Worm (Caenorhabditis elegans): ENCODE data around the gene nhr-189.

nhr-189 gene

DNA sequence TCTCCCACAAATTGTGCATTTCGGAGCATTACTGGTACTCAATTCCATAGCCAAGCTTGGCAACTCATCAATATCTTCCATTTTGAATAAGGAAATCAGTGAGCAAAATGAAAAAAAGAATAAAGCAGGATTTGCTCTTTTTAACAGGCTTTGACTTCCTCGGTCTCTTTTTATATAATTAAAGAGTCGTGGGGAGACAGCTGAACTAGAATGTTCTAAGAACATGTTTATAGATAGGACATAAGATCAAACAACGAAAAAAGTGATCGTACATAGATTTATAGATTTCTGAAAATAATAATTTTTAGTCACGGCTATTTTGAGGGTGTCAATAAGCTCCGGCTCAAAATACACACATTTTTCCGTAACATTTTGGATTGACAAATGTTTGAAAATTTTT, at the start of gene nhr-189:
nhr-189 (minus strand) TSS at position 121 of the 400 bp plus-strand sequence.
- TF ChIP-seq unc-62 (GFP tag; optimal IDR thresholded peaks at IDR 0.05) = no peak

DNA sequence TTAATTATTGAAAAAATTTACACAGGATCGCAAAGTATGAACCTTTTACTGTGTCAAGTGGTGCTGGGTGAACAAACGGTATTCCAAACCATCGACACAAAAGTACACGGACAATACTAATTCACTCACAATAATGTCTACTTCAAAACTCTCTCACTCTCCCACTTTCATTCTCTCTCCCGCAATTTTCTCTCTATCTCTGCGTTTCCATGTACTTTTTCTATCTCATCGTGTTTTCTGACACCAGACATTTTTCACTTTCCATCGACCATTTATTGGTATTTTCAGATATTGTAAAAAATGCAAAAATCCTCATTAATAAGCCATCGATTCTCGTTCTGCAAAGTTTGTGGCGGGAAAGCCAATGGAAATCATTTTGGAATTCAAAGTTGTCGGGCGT, 45.8 kb upstream of the nhr-189 start, which contains the start of gene nhr-156:
nhr-156 (plus strand) TSS at position 266 of the 400 bp plus-strand sequence.
- TF ChIP-seq unc-62 (GFP tag; optimal IDR thresholded peaks at IDR 0.05) = no peak

DNA sequence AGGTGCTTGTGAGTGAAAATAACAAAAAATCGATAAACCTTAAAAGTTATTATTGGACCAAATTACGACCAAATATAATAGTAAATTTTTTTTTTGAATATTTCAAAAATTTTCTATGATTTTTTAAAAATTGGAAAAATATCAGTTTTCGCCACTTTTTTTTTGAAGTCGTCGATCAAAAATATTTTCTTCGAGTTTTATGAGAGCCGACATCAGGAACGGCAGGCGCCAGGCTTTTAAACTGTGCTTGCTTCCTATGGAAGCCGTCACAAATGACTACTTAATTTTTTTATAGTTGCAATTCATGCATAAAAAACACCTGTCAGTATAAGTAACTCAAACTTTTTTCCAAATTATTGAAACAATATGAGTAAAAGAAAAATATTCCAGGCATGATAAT, 43.4 kb upstream of the nhr-189 start:
- TF ChIP-seq unc-62 (GFP tag; optimal IDR thresholded peaks at IDR 0.05) = no peak

DNA sequence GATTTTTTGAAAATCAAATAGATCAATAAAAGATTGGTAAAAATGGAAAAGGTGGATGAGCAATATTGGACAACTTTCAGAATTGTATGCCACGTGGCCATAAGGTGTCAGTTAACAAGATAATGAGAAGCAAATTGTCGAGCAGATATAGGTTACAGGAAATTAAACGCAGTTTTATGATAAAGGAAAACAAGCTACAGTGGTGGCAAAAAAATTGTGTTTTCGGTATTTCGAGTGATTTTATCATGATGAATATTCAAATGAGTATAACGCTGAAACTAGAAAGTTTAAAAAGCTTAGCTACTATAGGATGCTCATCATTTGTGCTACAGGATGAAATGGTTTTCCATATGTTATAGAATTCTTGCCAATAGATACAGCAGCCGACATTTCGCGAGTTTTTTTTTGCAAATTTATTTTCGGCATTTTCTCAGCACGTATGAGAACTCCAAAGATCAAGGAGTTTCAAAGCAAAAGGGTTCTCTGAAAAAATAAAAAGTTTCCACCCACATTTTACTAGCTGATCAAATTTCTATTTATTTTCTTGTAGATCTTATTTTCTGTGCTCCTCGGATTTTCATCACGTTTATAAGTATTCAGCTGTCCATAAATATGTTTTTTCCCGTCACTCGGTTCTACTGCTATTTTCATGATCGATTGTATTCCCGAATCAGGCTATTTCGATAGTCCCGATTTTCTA, 42.6 kb upstream of the nhr-189 start, which contains the start of the genes str-229 and srh-190:
str-229 (minus strand) TSS at position 101 of the 700 bp plus-strand sequence.
srh-190 (plus strand) TSS at position 650 of the 700 bp plus-strand sequence.
- TF ChIP-seq unc-62 (GFP tag; optimal IDR thresholded peaks at IDR 0.05) = no peak

DNA sequence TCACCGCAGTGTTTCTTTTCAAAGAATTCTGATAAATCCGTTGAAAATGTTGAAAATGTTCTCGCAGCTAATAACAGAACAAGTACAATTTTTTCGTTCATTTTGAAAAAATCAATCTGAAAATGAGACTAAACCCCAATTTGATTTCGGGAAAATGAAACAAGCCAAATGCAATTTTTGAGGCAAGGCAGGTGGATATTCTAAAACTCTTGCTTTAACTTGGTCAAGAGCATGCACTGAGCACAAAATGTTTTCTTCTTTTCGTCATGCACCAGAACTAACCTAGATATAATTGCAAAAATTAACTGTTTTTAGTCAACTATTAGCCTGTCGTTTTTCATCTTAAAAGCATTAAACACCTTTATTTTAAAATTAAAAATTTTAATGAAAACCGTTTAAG, 40.1 kb upstream of the nhr-189 start, which contains the start of gene irld-22:
irld-22 (minus strand) TSS at position 101 of the 400 bp plus-strand sequence.
- no peak for TF ChIP-seq unc-62 (GFP tag; optimal IDR thresholded peaks at IDR 0.05)

DNA sequence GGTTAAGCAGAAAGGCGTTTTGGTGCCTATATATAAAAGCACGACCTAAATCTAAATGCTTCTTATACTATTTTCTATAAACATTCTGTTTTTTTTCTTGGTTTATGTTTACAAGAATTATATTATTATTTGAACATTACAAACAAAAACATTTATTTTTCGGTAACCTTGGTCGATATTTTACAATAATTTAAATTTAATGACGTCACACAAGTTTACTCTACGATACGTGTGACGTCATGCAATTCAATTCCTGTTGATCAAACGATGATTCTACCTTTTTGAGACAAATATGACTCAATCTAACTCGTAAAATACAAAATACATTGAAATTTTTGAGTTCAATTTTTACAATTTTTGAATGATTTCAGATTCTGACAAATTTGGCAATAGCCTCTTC, 36.0 kb upstream of the nhr-189 start:
- no peak for TF ChIP-seq unc-62 (GFP tag; optimal IDR thresholded peaks at IDR 0.05)

DNA sequence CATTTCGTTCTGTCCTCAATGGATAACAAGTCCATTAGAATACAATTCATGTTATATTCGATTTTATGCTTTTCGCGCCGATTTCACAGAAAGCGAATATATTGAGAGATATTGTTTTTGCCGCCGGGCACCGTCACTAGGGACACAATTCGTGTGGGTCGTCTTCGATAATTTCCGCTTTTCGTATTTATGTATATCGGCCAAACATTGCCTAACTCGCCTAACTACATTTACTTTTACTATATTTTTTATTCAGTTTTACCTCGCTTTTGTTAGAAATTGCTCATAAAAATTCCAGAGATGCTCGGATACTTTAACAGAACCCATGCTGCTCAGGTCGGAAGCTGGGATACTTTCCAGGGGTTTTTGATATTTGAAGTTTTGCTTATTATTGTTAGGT, 34.6 kb upstream of the nhr-189 start, which contains the start of gene sre-9:
sre-9 (plus strand) TSS at position 301 of the 400 bp plus-strand sequence.
- TF ChIP-seq unc-62 (GFP tag; optimal IDR thresholded peaks at IDR 0.05) = no peak

DNA sequence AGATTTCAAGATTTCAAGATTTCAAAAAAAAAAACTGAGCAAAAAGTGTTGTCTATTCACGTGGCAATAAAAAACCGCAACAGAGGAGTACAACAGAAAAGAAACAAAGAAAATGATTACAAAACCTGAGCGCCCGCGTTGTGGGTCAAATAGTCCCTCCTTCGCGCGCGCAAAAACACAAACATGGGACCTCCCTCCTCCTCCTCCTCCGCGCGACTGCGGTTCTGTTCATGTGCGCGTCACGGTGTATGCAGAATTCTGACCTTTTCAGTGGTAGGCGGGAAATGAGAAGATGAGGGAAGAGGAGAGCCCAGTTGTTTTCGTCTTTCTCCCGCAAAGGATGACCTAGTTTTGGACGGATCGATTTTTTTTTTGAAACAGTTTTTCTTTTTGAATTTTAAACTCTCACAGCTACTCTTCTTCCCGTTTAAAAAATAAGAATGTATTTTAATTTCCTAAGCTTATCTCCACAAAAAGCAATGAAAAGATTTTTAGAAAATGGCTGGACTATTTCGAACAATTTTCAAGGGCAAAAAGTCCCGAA, 32.4 kb upstream of the nhr-189 start, which contains the start of gene C17E7.4:
C17E7.4 (plus strand) TSS at position 494 of the 544 bp plus-strand sequence.
- TF ChIP-seq unc-62 (GFP tag; optimal IDR thresholded peaks at IDR 0.05) = no peak

DNA sequence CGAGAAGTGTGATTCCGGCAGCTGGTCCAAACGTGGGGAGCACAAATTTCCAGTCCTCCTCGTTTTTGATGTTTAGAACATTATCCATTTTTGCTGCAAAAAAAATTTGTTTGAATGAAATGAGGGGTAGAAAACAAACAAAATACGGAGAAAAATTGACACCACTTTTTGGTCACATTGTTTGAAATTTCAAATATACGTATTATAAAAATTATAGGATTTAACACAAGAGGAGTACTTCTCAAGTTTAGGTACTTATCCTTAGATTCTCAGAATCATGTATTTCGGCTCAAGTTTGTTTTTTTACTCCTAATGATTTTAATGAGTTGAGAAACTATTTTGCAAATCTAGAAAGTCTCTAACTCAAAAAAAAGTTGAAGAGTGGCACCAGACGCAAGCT, 31.9 kb upstream of the nhr-189 start, which contains the start of gene C17E7.12:
C17E7.12 (minus strand) TSS at position 101 of the 400 bp plus-strand sequence.
- no peak for TF ChIP-seq unc-62 (GFP tag; optimal IDR thresholded peaks at IDR 0.05)

DNA sequence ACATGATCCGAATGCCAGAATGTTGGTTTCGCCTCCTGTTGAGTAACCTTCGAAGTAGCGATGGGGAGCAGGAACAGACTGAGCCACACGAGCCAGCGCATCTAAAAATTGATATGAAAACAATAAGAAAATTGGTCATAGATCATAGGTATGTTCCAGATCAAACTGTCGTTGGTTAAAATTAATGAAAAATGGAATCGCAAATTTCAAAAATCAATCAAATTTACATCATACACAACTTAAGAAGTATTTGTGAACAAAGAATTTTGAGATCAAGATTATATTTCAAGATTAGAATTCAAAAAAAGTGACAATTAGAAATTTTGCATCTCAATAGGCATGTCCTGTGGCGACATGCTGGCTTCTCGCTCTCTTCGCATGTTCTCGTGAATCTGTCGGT, 30.7 kb upstream of the nhr-189 start, which contains the start of gene C17E7.9:
C17E7.9 (minus strand) TSS at position 101 of the 400 bp plus-strand sequence.
- TF ChIP-seq unc-62 (GFP tag; optimal IDR thresholded peaks at IDR 0.05) = no peak

DNA sequence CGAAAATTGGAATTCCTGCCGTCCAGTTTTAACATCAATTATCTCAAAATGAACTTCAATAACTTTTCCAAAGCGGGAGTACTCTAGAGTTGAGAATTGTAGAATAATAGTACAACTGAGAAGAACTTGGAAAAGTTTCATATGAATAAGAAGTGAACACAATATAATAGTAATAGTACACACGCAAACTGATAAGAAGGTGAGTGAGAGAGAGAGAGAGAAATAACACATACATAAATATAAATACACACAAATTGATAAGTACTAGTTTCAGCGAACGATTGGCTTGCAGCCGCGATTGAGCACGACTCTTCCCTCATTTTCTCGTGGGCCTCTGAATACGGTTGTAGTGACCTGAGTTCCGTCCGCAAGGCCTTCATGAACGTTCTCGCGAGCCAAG, 29.1 kb upstream of the nhr-189 start, which contains the start of gene C17E7.13:
C17E7.13 (minus strand) TSS at position 176 of the 400 bp plus-strand sequence.
- no peak for TF ChIP-seq unc-62 (GFP tag; optimal IDR thresholded peaks at IDR 0.05)

DNA sequence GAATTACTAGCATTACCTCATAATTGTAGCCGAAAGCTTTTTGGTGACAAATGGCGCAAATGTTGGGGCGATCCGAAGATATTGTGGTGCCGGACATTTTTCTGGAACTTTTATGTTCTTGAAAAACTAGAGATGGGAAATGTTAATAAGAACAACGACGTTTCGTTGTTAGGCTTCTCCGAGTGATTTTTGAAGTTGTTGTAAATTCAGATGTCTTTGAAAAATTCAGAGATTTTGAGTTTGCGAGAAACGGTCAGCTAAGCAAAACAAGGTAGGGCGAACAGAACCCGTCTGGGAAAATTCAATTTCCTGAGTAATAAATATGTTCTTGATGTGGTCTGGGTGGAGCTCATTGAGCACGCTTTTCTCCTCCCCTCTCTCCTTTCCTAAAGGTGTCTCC, 26.1 kb upstream of the nhr-189 start, which contains the start of gene nhr-124:
nhr-124 (minus strand) TSS at position 101 of the 400 bp plus-strand sequence.
- no peak for TF ChIP-seq unc-62 (GFP tag; optimal IDR thresholded peaks at IDR 0.05)

DNA sequence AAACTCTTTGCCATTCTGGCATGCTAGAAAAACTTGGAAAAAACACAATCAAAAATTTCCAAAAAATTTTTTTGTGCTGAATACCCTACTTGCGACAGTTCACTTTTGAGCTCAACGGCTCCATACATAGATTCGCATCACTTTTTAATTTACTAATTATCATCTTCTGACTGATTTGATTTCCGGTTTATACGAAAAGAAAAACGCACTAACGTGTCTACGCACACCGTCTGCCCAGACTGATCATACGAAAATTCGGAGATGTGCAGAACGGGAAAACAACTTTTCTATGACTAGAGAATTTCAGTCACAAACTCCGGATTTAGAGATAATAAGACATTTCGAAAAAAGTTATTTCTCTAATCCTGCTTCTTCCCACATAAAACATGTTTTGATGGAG, 24.5 kb upstream of the nhr-189 start:
- TF ChIP-seq unc-62 (GFP tag; optimal IDR thresholded peaks at IDR 0.05) = no peak

DNA sequence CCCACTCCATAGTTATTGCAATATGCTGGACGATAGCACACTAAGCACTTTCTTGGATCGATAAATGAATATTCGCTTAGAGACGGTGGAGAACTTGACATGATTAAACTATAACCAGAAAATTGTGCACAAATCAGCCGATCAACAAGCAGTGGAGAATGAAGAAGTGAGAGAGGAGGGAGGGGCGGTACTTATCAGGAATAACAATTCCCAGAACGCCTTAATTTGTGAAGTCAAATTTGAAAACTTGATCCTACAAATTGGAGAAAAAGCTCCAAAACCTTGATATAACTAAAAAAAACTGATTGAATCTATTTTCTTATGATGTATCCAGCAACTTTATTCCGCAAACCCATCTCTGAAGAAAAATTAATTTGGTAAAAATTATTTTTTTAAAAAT, 18.2 kb upstream of the nhr-189 start, which contains the start of gene nhr-159:
nhr-159 (minus strand) TSS at position 101 of the 400 bp plus-strand sequence.
- no peak for TF ChIP-seq unc-62 (GFP tag; optimal IDR thresholded peaks at IDR 0.05)

DNA sequence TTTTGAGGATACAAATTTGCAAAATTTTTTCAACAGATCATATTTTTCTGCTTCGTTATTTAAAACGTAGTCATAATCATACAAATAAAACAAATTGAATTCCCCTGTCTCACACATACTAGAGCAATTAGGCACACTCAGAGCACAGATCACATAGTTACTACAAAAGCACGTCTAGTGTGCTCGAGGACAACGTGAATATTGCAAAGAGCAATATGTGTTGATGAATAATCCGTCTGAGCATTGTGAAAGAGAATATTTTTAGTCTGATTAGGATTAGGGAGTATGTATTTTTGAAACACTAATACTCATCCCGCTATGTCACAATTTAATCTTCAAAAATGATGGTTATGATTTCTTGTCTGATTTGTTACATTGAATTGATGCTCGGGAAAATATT, 17.2 kb upstream of the nhr-189 start:
- no peak for TF ChIP-seq unc-62 (GFP tag; optimal IDR thresholded peaks at IDR 0.05)

DNA sequence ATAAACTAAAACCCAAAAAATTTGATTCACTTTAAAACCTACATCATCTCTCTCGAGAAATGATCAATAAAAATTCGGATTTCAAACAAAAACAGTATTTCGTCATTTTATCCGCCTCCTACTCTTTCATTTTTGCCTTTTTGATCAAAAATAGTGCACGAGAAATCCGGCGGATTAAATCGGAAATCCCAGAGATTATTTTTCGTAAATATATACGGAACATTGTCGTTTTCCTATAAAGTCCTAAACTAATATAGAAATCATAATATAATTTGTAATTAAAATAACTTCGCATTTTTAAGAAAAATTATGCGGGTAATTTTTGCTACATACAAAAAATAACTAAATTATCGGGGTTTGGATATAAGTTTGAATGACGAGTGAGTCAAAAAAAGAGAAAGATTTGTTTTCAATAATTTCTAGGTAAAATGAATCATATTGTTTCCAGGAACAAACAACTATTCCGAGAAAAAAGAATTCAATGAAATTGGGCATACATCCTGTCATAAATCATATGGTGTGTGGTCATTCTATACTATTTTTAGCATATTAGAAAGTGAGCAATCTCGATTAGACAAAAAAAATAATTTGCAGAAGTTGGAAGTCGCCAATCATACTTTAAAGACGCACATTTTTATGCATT, 14.2 kb upstream of the nhr-189 start, which contains the start of gene nhr-158:
nhr-158 (minus strand) TSS at position 51 of the 643 bp plus-strand sequence.
- no peak for TF ChIP-seq unc-62 (GFP tag; optimal IDR thresholded peaks at IDR 0.05)
